Worm (Caenorhabditis elegans) whole organism, dauer: ENCODE data around the gene puf-11.

Experiments
- unc-62 ChIP-seq: sonication (generic microtip); optimal IDR thresholded peaks from 2 replicates; lab custom pipeline; 2017; ENCODE audit warnings: missing biosample characterization, missing genetic modification reagents, missing genetic modification characterization

The puf-11 gene

ce11 chrIV:6464005-6464404 lies 42.6 kb downstream of the puf-11 start, which contains the start of gene acr-25:
TSS of gene acr-25 (plus strand) at chrIV:6464305.
- TF ChIP-seq unc-62 (GFP tag; lab: Kevin White, UChicago), result no peak

- no peak for TF ChIP-seq unc-62 (GFP tag; lab: Kevin White, UChicago)
These were observed 49.8 kb downstream of the puf-11 start, which contains the start of gene tmed-13 for ce11 chrIV:6471216-6471615. TSS of gene tmed-13 (minus strand) at chrIV:6471384.
